Worm (Caenorhabditis elegans): ENCODE data around the gene sdf-9.
A peak's percentile ranks its signal among the peaks of the same experiment; 100 is the strongest.

- TF ChIP-seq skn-1 (tag; optimal IDR thresholded peaks at IDR 0.05) (no peak), lin-13 (GFP tag; optimal IDR thresholded peaks at IDR 0.05) (peak; percentile 55), nhr-10 (tag; optimal IDR thresholded peaks at IDR 0.05) (no peak), R02D3.7 (tag; optimal IDR thresholded peaks at IDR 0.05) (no peak), nhr-237 (tag; optimal IDR thresholded peaks at IDR 0.05) (no peak), nhr-77 (tag; optimal IDR thresholded peaks at IDR 0.05) (no peak), ztf-4 (tag; optimal IDR thresholded peaks at IDR 0.05) (no peak), ztf-11 (tag; optimal IDR thresholded peaks at IDR 0.05) (no peak), blmp-1 (tag; optimal IDR thresholded peaks at IDR 0.05; ENCODE audit: insufficient read depth) (no peak), elt-3 (tag; optimal IDR thresholded peaks at IDR 0.05) (no peak), peb-1 (tag; optimal IDR thresholded peaks at IDR 0.05) (no peak), ceh-82 (tag; optimal IDR thresholded peaks at IDR 0.05) (peak; percentile 44), lsy-2 (tag; optimal IDR thresholded peaks at IDR 0.05) (peak; percentile 40 to 77)
Measured at ce11 chrV:20828820-20829219, 30.8 kb downstream of the sdf-9 start, which contains the start of gene sbt-1.
